Fruit fly (Drosophila melanogaster) whole organism, embryonic: Measurements from ENCODE around the gene CG43346.

ENCODE experiments used
- Bdp1 ChIP-seq: fragments of 200-800 bp; sonication (Bioruptor generic); optimal IDR thresholded peaks from 3 replicates; lab custom pipeline; 2016; ENCODE audit warnings: missing biosample characterization, missing genetic modification characterization
- CG10147 ChIP-seq: fragments of 200-800 bp; sonication (Bioruptor generic); optimal IDR thresholded peaks from 2 replicates; lab custom pipeline; 2019; ENCODE audit warnings: missing biosample characterization, mild to moderate bottlenecking, missing genetic modification characterization, moderate library complexity
- CG10274 ChIP-seq: fragments of 200-800 bp; sonication (Bioruptor generic); optimal IDR thresholded peaks from 3 replicates; lab custom pipeline; 2017; ENCODE audit warnings: missing biosample characterization, mild to moderate bottlenecking, missing genetic modification characterization
- CG10959 ChIP-seq: fragments of 200-800 bp; sonication (Bioruptor generic); IDR thresholded peaks from 2 replicates; pipeline ENCODE4 v1.3.6; 2022; ENCODE audit warnings: missing biosample characterization, missing genetic modification characterization
- CG11085 ChIP-seq: fragments of 200-800 bp; sonication (Bioruptor generic); IDR thresholded peaks from 2 replicates; pipeline ENCODE4 v1.3.6; 2022; ENCODE audit warnings: missing biosample characterization, missing genetic modification characterization
- CG12219 ChIP-seq: fragments of 200-800 bp; sonication (Bioruptor generic); optimal IDR thresholded peaks from 3 replicates; lab custom pipeline; 2018; ENCODE audit warnings: missing biosample characterization, mild to moderate bottlenecking, missing genetic modification characterization
- CG13123 ChIP-seq: fragments of 200-800 bp; sonication (Bioruptor generic); optimal IDR thresholded peaks from 2 replicates; lab custom pipeline; 2016; ENCODE audit warnings: missing biosample characterization, missing genetic modification characterization
- CG13296 ChIP-seq: fragments of 200-800 bp; sonication (Bioruptor generic); optimal IDR thresholded peaks from 3 replicates; lab custom pipeline; 2018; ENCODE audit warnings: missing biosample characterization, mild to moderate bottlenecking, missing genetic modification characterization
- CG1529 ChIP-seq: fragments of 200-800 bp; sonication (Bioruptor generic); optimal IDR thresholded peaks from 3 replicates; lab custom pipeline; 2018; ENCODE audit warnings: missing biosample characterization, missing genetic modification characterization
- CG1602 ChIP-seq: fragments of 200-800 bp; sonication (Bioruptor generic); optimal IDR thresholded peaks from 3 replicates; lab custom pipeline; 2016; ENCODE audit warnings: missing biosample characterization, missing genetic modification characterization
- CG1603 ChIP-seq: fragments of 200-800 bp; sonication (Bioruptor generic); optimal IDR thresholded peaks from 2 replicates; lab custom pipeline; 2019; ENCODE audit warnings: missing biosample characterization, mild to moderate bottlenecking, missing genetic modification characterization, moderate library complexity
- CG17328 ChIP-seq: fragments of 200-800 bp; sonication (Bioruptor generic); IDR thresholded peaks from 2 replicates; pipeline ENCODE4 v1.3.6; 2022; ENCODE audit warnings: missing biosample characterization, missing genetic modification characterization
- CG18764 ChIP-seq: fragments of 200-800 bp; sonication (Bioruptor generic); optimal IDR thresholded peaks from 3 replicates; lab custom pipeline; 2016; ENCODE audit warnings: missing biosample characterization, missing genetic modification characterization
- CG2199 ChIP-seq: fragments of 200-800 bp; sonication (Bioruptor generic); IDR thresholded peaks from 3 replicates; pipeline ENCODE4 v1.3.6; 2022; ENCODE audit warnings: missing biosample characterization, missing genetic modification characterization
- CG2202 ChIP-seq: fragments of 200-800 bp; sonication (Bioruptor generic); optimal IDR thresholded peaks from 2 replicates; lab custom pipeline; 2018; ENCODE audit warnings: missing biosample characterization, mild to moderate bottlenecking, missing genetic modification characterization
- CG30431 ChIP-seq: fragments of 200-800 bp; sonication (Bioruptor generic); optimal IDR thresholded peaks from 2 replicates; lab custom pipeline; 2017; ENCODE audit warnings: missing biosample characterization, missing genetic modification characterization
- CG31224 ChIP-seq: fragments of 200-800 bp; sonication (Bioruptor generic); IDR thresholded peaks from 2 replicates; pipeline ENCODE4 v1.3.6; 2022; ENCODE audit warnings: missing biosample characterization, missing genetic modification characterization
- CG32767 ChIP-seq: fragments of 200-800 bp; sonication (Bioruptor generic); IDR thresholded peaks from 2 replicates; pipeline ENCODE4 v1.3.6; 2022; ENCODE audit warnings: missing biosample characterization, missing genetic modification characterization
- CG34422 ChIP-seq: fragments of 200-800 bp; sonication (Bioruptor generic); IDR thresholded peaks from 3 replicates; pipeline ENCODE4 v1.3.6; 2022; ENCODE audit warnings: missing biosample characterization, missing genetic modification characterization
- CG7963 ChIP-seq: fragments of 200-800 bp; sonication (Bioruptor generic); IDR thresholded peaks from 3 replicates; pipeline ENCODE4 v1.3.6; 2022; ENCODE audit warnings: missing biosample characterization, missing genetic modification characterization; ENCODE audit not compliant: partially characterized antibody
- D19A ChIP-seq: fragments of 200-800 bp; optimal IDR thresholded peaks from 3 replicates; lab custom pipeline; 2019; ENCODE audit warnings: missing biosample characterization, mild to moderate bottlenecking, missing genetic modification characterization, moderate library complexity
- MTF-1 ChIP-seq: fragments of 200-800 bp; sonication (Bioruptor generic); optimal IDR thresholded peaks from 2 replicates; lab custom pipeline; 2018; ENCODE audit warnings: missing biosample characterization, mild to moderate bottlenecking, missing genetic modification characterization, borderline replicate concordance
- Mrtf ChIP-seq: fragments of 200-800 bp; sonication (Bioruptor generic); IDR thresholded peaks from 3 replicates; pipeline ENCODE4 v1.3.6; 2022; ENCODE audit warnings: missing biosample characterization, missing genetic modification characterization
- amos ChIP-seq: fragments of 200-800 bp; sonication (Bioruptor generic); IDR thresholded peaks from 2 replicates; pipeline ENCODE4 v1.3.6; 2022; ENCODE audit warnings: missing biosample characterization, missing genetic modification characterization; ENCODE audit not compliant: partially characterized antibody
- ara ChIP-seq: fragments of 200-800 bp; sonication (Bioruptor generic); IDR thresholded peaks from 2 replicates; pipeline ENCODE4 v1.3.6; 2022; ENCODE audit warnings: missing biosample characterization, missing genetic modification characterization
- bsh ChIP-seq, 2 experiments: fragments of 200-800 bp; sonication (Bioruptor generic); optimal IDR thresholded peaks; 2 replicates each; lab custom pipeline; 2017 to 2018; ENCODE audit warnings: mild to moderate bottlenecking in 2 of 2, missing biosample characterization in 2 of 2, missing genetic modification characterization in 2 of 2, moderate library complexity in 1 of 2
- cad ChIP-seq: fragments of >200 bp; optimal IDR thresholded peaks from 2 replicates; lab custom pipeline; 2017; ENCODE audit warnings: missing biosample characterization, missing genetic modification characterization
- dm ChIP-seq: fragments of 200-800 bp; sonication (Bioruptor generic); optimal IDR thresholded peaks from 3 replicates; lab custom pipeline; 2016; ENCODE audit warnings: missing biosample characterization, missing genetic modification characterization
- ems ChIP-seq: fragments of 200-800 bp; sonication (Bioruptor generic); optimal IDR thresholded peaks from 3 replicates; lab custom pipeline; 2016; ENCODE audit warnings: missing biosample characterization, missing genetic modification characterization
- exex ChIP-seq: fragments of 200-800 bp; sonication (Bioruptor generic); optimal IDR thresholded peaks from 4 replicates; lab custom pipeline; 2018; ENCODE audit warnings: missing biosample characterization, mild to moderate bottlenecking, missing genetic modification characterization, moderate library complexity
- fd102C ChIP-seq: fragments of 200-800 bp; sonication (Bioruptor generic); optimal IDR thresholded peaks from 2 replicates; lab custom pipeline; 2018; ENCODE audit warnings: missing biosample characterization, mild to moderate bottlenecking, missing genetic modification characterization, moderate library complexity
- gfzf ChIP-seq: fragments of 200-800 bp; sonication (Bioruptor generic); optimal IDR thresholded peaks from 2 replicates; lab custom pipeline; 2016; ENCODE audit warnings: missing biosample characterization, mild to moderate bottlenecking, missing genetic modification characterization, moderate library complexity
- gsb ChIP-seq: fragments of 200-800 bp; sonication (Bioruptor generic); IDR thresholded peaks from 2 replicates; pipeline ENCODE4 v1.3.6; 2022; ENCODE audit warnings: missing biosample characterization, missing genetic modification characterization
- kay ChIP-seq: fragments of 200-800 bp; sonication (Bioruptor generic); optimal IDR thresholded peaks from 2 replicates; lab custom pipeline; 2016; ENCODE audit warnings: missing biosample characterization, missing genetic modification characterization
- kni ChIP-seq: fragments of 200-800 bp; sonication (Bioruptor generic); optimal IDR thresholded peaks from 3 replicates; lab custom pipeline; 2017; ENCODE audit warnings: mild to moderate bottlenecking, missing biosample characterization, missing genetic modification reagents, missing genetic modification characterization
- lbe ChIP-seq: fragments of 200-800 bp; sonication (Bioruptor generic); optimal IDR thresholded peaks from 2 replicates; lab custom pipeline; 2016; ENCODE audit warnings: missing biosample characterization, mild to moderate bottlenecking, missing genetic modification characterization
- nau ChIP-seq: fragments of 200-800 bp; sonication (Bioruptor generic); optimal IDR thresholded peaks from 3 replicates; lab custom pipeline; 2017; ENCODE audit warnings: missing biosample characterization, mild to moderate bottlenecking, missing genetic modification characterization, missing genetic modification reagents
- nerfin-1 ChIP-seq: fragments of 200-800 bp; sonication (Bioruptor generic); optimal IDR thresholded peaks from 3 replicates; lab custom pipeline; 2019; ENCODE audit warnings: missing biosample characterization, mild to moderate bottlenecking, missing genetic modification characterization, moderate library complexity
- pum ChIP-seq: fragments of 200-800 bp; sonication (Bioruptor generic); optimal IDR thresholded peaks from 2 replicates; lab custom pipeline; 2016; ENCODE audit warnings: missing biosample characterization, missing genetic modification characterization
- rib ChIP-seq: fragments of 200-800 bp; sonication (Bioruptor generic); IDR thresholded peaks from 2 replicates; pipeline ENCODE4 v1.3.6; 2022; ENCODE audit warnings: missing biosample characterization, missing genetic modification characterization
- ro ChIP-seq: fragments of 200-800 bp; sonication (Bioruptor generic); IDR thresholded peaks from 2 replicates; pipeline ENCODE4 v1.3.6; 2022; ENCODE audit warnings: missing biosample characterization, missing genetic modification characterization
- salm ChIP-seq: fragments of 200-800 bp; sonication (Bioruptor generic); optimal IDR thresholded peaks from 2 replicates; lab custom pipeline; 2018; ENCODE audit warnings: missing biosample characterization, mild to moderate bottlenecking, missing genetic modification characterization
- schlank ChIP-seq: fragments of 200-800 bp; sonication (Bioruptor generic); optimal IDR thresholded peaks from 2 replicates; lab custom pipeline; 2018; ENCODE audit warnings: missing biosample characterization, mild to moderate bottlenecking, missing genetic modification characterization
- sug ChIP-seq: fragments of 200-800 bp; optimal IDR thresholded peaks from 2 replicates; lab custom pipeline; 2019; ENCODE audit warnings: missing biosample characterization, mild to moderate bottlenecking, missing genetic modification characterization, moderate library complexity
- toy ChIP-seq: fragments of 200-800 bp; sonication (Bioruptor generic); IDR thresholded peaks from 2 replicates; pipeline ENCODE4 v1.3.6; 2022; ENCODE audit warnings: missing biosample characterization, missing genetic modification characterization
- ttk ChIP-seq: fragments of 200-800 bp; sonication (Bioruptor generic); IDR thresholded peaks from 2 replicates; pipeline ENCODE4 v2.1.2; 2022; ENCODE audit warnings: missing biosample characterization, missing genetic modification characterization
- tx ChIP-seq: fragments of 200-800 bp; sonication (Bioruptor generic); optimal IDR thresholded peaks from 2 replicates; lab custom pipeline; 2016; ENCODE audit warnings: missing biosample characterization, missing genetic modification characterization
- vfl ChIP-seq: fragments of 200-800 bp; sonication (Bioruptor generic); optimal IDR thresholded peaks from 2 replicates; lab custom pipeline; 2016; ENCODE audit warnings: missing biosample characterization, missing genetic modification characterization
- wdn ChIP-seq: fragments of 200-800 bp; sonication (Bioruptor generic); IDR thresholded peaks from 2 replicates; pipeline ENCODE4 v1.3.6; 2022; ENCODE audit warnings: missing biosample characterization, missing genetic modification characterization
- z ChIP-seq: fragments of 200-800 bp; sonication (Bioruptor generic); IDR thresholded peaks from 3 replicates; pipeline ENCODE4 v1.3.6; 2022; ENCODE audit warnings: missing biosample characterization, missing genetic modification characterization
- zen2 ChIP-seq: fragments of 200-800 bp; sonication (Bioruptor generic); IDR thresholded peaks from 3 replicates; pipeline ENCODE4 v1.3.6; 2022; ENCODE audit warnings: missing biosample characterization, missing genetic modification characterization; ENCODE audit not compliant: partially characterized antibody

The CG43346 gene

dm6 chr2L:21158554-21158953, 9.8 kb downstream of the CG43346 start, which contains the start of the genes Coq3 and Pld3 (continued):
- TF ChIP-seq CG17328 (GFP tag; lab: Robert Waterston, UW) (peak; percentile 76), pum (GFP tag; lab: Kevin White, UChicago) (peak; percentile 54), CG2202 (peak; percentile 63), amos (GFP tag; lab: Robert Waterston, UW) (no peak), CG12219 (peak; percentile 56), zen2 (GFP tag; lab: Robert Waterston, UW) (no peak), CG2199 (GFP tag; lab: Robert Waterston, UW) (0 out of 3 replicates have a peak, but pooled peaks have one; percentile 38), tx (peak; percentile 62), MTF-1 (GFP tag; lab: Kevin White, UChicago) (peak; percentile 32), vfl (GFP tag; lab: Kevin White, UChicago) (peak; percentile 74), cad (GFP tag; lab: Kevin White, UChicago) (no peak), CG13296 (GFP tag; lab: Kevin White, UChicago) (peak; percentile 83), D19A (tag; lab: Kevin White, UChicago) (peak; percentile 72), toy (GFP tag; lab: Robert Waterston, UW) (no peak), ara (peak; percentile 79), kay (GFP tag; lab: Kevin White, UChicago) (peak; percentile 66), CG11085 (GFP tag; lab: Robert Waterston, UW) (peak; percentile 29; the same call in 1 of the 2 replicates), rib (peak; percentile 63), exex (tag; lab: Kevin White, UChicago) (peak; percentile 58), CG13123 (GFP tag; lab: Kevin White, UChicago) (peak; percentile 57), gfzf (GFP tag; lab: Kevin White, UChicago) (no peak), CG10147 (peak; percentile 76), CG10959 (GFP tag; lab: Robert Waterston, UW) (peak; percentile 46), dm (GFP tag; lab: Kevin White, UChicago) (no peak), Mrtf (peak; percentile 69; the same call in 1 of the 3 replicates), bsh (GFP tag; optimal IDR thresholded peaks at IDR 0.05; lab: Kevin White, UChicago) (peak; percentile 81 to 87), CG34422 (GFP tag; lab: Robert Waterston, UW) (peak; percentile 77), sug (tag; lab: Kevin White, UChicago) (peak; percentile 80), ro (GFP tag; lab: Robert Waterston, UW) (no peak), CG1602 (GFP tag; lab: Kevin White, UChicago) (peak; percentile 72), salm (tag; lab: Kevin White, UChicago) (peak; percentile 50), Bdp1 (GFP tag; lab: Kevin White, UChicago) (peak; percentile 55), ems (GFP tag; lab: Kevin White, UChicago) (peak; percentile 71), CG7963 (GFP tag; lab: Robert Waterston, UW) (no peak), CG18764 (peak; percentile 65), ttk (peak; percentile 61; the same call in 1 of the 2 replicates), CG32767 (GFP tag; lab: Robert Waterston, UW) (peak; percentile 58; the same call in 1 of the 2 replicates), z (GFP tag; lab: Robert Waterston, UW) (no peak), nau (GFP tag; lab: Kevin White, UChicago) (no peak), lbe (peak; percentile 96), CG1603 (tag; lab: Kevin White, UChicago) (peak; percentile 75), CG31224 (peak; percentile 60; the same call in 1 of the 2 replicates), gsb (GFP tag; lab: Robert Waterston, UW) (peak; percentile 60), kni (GFP tag; lab: Kevin White, UChicago) (no peak), CG10274 (peak; percentile 37), fd102C (no peak), schlank (peak; percentile 70), wdn (peak; percentile 50), CG1529 (GFP tag; lab: Kevin White, UChicago) (peak; percentile 65), nerfin-1 (tag; lab: Kevin White, UChicago) (peak; percentile 67), CG30431 (GFP tag; lab: Kevin White, UChicago) (peak; percentile 64)
